Fruit fly (Drosophila melanogaster) whole organism, embryonic: ENCODE data around the gene bero.

Experiments used
- Abd-B ChIP-seq: fragments of 200-800 bp; sonication (Bioruptor generic); optimal IDR thresholded peaks from 2 replicates; lab custom pipeline; 2018; ENCODE audit warnings: missing biosample characterization, mild to moderate bottlenecking, missing genetic modification characterization, moderate library complexity
- Aef1 ChIP-seq: fragments of 200-800 bp; sonication (Bioruptor generic); IDR thresholded peaks from 3 replicates; pipeline ENCODE4 v1.3.6; 2022; ENCODE audit warnings: missing biosample characterization, missing genetic modification characterization
- Blimp-1 ChIP-seq: fragments of 200-800 bp; sonication (Bioruptor generic); optimal IDR thresholded peaks from 3 replicates; lab custom pipeline; 2018; ENCODE audit warnings: missing biosample characterization, missing genetic modification characterization, mild to moderate bottlenecking, moderate library complexity, missing genetic modification reagents
- CG10959 ChIP-seq: fragments of 200-800 bp; sonication (Bioruptor generic); IDR thresholded peaks from 2 replicates; pipeline ENCODE4 v1.3.6; 2022; ENCODE audit warnings: missing biosample characterization, missing genetic modification characterization
- CG11504 ChIP-seq: fragments of 200-800 bp; sonication (Bioruptor generic); optimal IDR thresholded peaks from 3 replicates; lab custom pipeline; 2019; ENCODE audit warnings: missing biosample characterization, mild to moderate bottlenecking, missing genetic modification characterization, moderate library complexity
- CG12942 ChIP-seq: fragments of 200-800 bp; sonication (Bioruptor generic); optimal IDR thresholded peaks from 3 replicates; lab custom pipeline; 2016; ENCODE audit warnings: missing biosample characterization, missing genetic modification characterization
- CG14965 ChIP-seq: fragments of 200-800 bp; sonication (Bioruptor generic); optimal IDR thresholded peaks from 2 replicates; lab custom pipeline; 2016; ENCODE audit warnings: missing biosample characterization, missing genetic modification characterization, borderline replicate concordance
- CG15601 ChIP-seq: fragments of 200-800 bp; sonication (Bioruptor generic); optimal IDR thresholded peaks from 3 replicates; lab custom pipeline; 2019; ENCODE audit warnings: missing biosample characterization, mild to moderate bottlenecking, missing genetic modification characterization, moderate library complexity
- CG16813 ChIP-seq: fragments of 200-800 bp; sonication (Bioruptor generic); IDR thresholded peaks from 3 replicates; pipeline ENCODE4 v1.3.6; 2022; ENCODE audit warnings: missing biosample characterization, missing genetic modification characterization; ENCODE audit not compliant: partially characterized antibody
- CG16815 ChIP-seq: fragments of 200-800 bp; sonication (Bioruptor generic); optimal IDR thresholded peaks from 3 replicates; lab custom pipeline; 2017; ENCODE audit warnings: missing biosample characterization, mild to moderate bottlenecking, missing genetic modification characterization
- CG2116 ChIP-seq: fragments of 200-800 bp; sonication (Bioruptor generic); optimal IDR thresholded peaks from 3 replicates; lab custom pipeline; 2018; ENCODE audit warnings: missing biosample characterization, mild to moderate bottlenecking, missing genetic modification characterization
- CG2202 ChIP-seq: fragments of 200-800 bp; sonication (Bioruptor generic); optimal IDR thresholded peaks from 2 replicates; lab custom pipeline; 2018; ENCODE audit warnings: missing biosample characterization, mild to moderate bottlenecking, missing genetic modification characterization
- CG3163 ChIP-seq: fragments of 200-800 bp; sonication (Bioruptor generic); optimal IDR thresholded peaks from 3 replicates; lab custom pipeline; 2016; ENCODE audit warnings: missing biosample characterization, missing genetic modification characterization
- CG3995 ChIP-seq: fragments of 200-800 bp; sonication (Bioruptor generic); optimal IDR thresholded peaks from 3 replicates; lab custom pipeline; 2016; ENCODE audit warnings: missing biosample characterization, missing genetic modification characterization
- CG4328 ChIP-seq: fragments of 200-800 bp; sonication (Bioruptor generic); optimal IDR thresholded peaks from 3 replicates; lab custom pipeline; 2017; ENCODE audit warnings: missing biosample characterization, missing genetic modification reagents, missing genetic modification characterization
- CG43689 ChIP-seq: fragments of 200-800 bp; sonication (Bioruptor generic); IDR thresholded peaks from 2 replicates; pipeline ENCODE4 v1.3.6; 2022; ENCODE audit warnings: missing biosample characterization, missing genetic modification characterization
- CG6175 ChIP-seq: fragments of 200-800 bp; sonication (Bioruptor generic); IDR thresholded peaks from 3 replicates; pipeline ENCODE4 v1.3.6; 2022; ENCODE audit warnings: missing biosample characterization, missing genetic modification characterization
- CG6254 ChIP-seq: fragments of 200-800 bp; sonication (Bioruptor generic); optimal IDR thresholded peaks from 3 replicates; lab custom pipeline; 2017; ENCODE audit warnings: mild to moderate bottlenecking, missing biosample characterization, missing genetic modification reagents, missing genetic modification characterization
- CG6813 ChIP-seq: fragments of 200-800 bp; sonication (Bioruptor generic); optimal IDR thresholded peaks from 2 replicates; lab custom pipeline; 2017; ENCODE audit warnings: missing biosample characterization, missing genetic modification characterization, mild to moderate bottlenecking, moderate library complexity, missing genetic modification reagents
- CG7556 ChIP-seq: fragments of 200-800 bp; sonication (Bioruptor generic); optimal IDR thresholded peaks from 2 replicates; lab custom pipeline; 2017; ENCODE audit warnings: missing biosample characterization, mild to moderate bottlenecking, missing genetic modification characterization
- Chrac-16 ChIP-seq: fragments of 200-800 bp; sonication (Bioruptor generic); optimal IDR thresholded peaks from 3 replicates; lab custom pipeline; 2016; ENCODE audit warnings: missing biosample characterization, missing genetic modification characterization
- Dek ChIP-seq: fragments of 200-800 bp; sonication (Bioruptor generic); optimal IDR thresholded peaks from 3 replicates; lab custom pipeline; 2019; ENCODE audit warnings: missing biosample characterization, mild to moderate bottlenecking, missing genetic modification characterization, moderate library complexity
- H15 ChIP-seq: fragments of 200-800 bp; sonication (Bioruptor generic); IDR thresholded peaks from 3 replicates; pipeline ENCODE4 v1.3.6; 2022; ENCODE audit warnings: missing biosample characterization, missing genetic modification characterization
- Hey ChIP-seq: fragments of 200-800 bp; sonication (Bioruptor generic); optimal IDR thresholded peaks from 3 replicates; lab custom pipeline; 2018; ENCODE audit warnings: missing biosample characterization, mild to moderate bottlenecking, missing genetic modification characterization
- Hr51 ChIP-seq, 2 experiments: fragments of 200-800 bp; sonication (Bioruptor generic); optimal IDR thresholded peaks; 2 replicates in 1 of 2; 3 replicates in 1 of 2; lab custom pipeline; 2016 to 2018; ENCODE audit warnings: missing biosample characterization in 2 of 2, missing genetic modification characterization in 2 of 2, mild to moderate bottlenecking in 1 of 2, moderate library complexity in 1 of 2
- Med ChIP-seq: fragments of 200-800 bp; sonication (Bioruptor generic); peaks from one replicate; lab custom pipeline; 2016; ENCODE audit warnings: missing biosample characterization, missing genetic modification characterization, mild to moderate bottlenecking, inconsistent platforms, moderate library complexity
- NFAT ChIP-seq: fragments of 200-800 bp; sonication (Bioruptor generic); IDR thresholded peaks from 2 replicates; pipeline ENCODE4 v1.3.6; 2022; ENCODE audit warnings: missing biosample characterization, missing genetic modification characterization
- PHDP ChIP-seq: fragments of 200-800 bp; sonication (Bioruptor generic); optimal IDR thresholded peaks from 3 replicates; lab custom pipeline; 2018; ENCODE audit warnings: missing biosample characterization, mild to moderate bottlenecking, missing genetic modification characterization, moderate library complexity
- Sry-β ChIP-seq: fragments of 200-800 bp; sonication (Bioruptor generic); optimal IDR thresholded peaks from 2 replicates; lab custom pipeline; 2018; ENCODE audit warnings: missing biosample characterization, mild to moderate bottlenecking, missing genetic modification characterization, moderate library complexity
- az2 ChIP-seq: fragments of 200-800 bp; sonication (Bioruptor generic); optimal IDR thresholded peaks from 3 replicates; lab custom pipeline; 2016; ENCODE audit warnings: missing biosample characterization, missing genetic modification characterization
- bsh ChIP-seq, 2 experiments: fragments of 200-800 bp; sonication (Bioruptor generic); optimal IDR thresholded peaks; 2 replicates each; lab custom pipeline; 2017 to 2018; ENCODE audit warnings: mild to moderate bottlenecking in 2 of 2, missing biosample characterization in 2 of 2, missing genetic modification characterization in 2 of 2, moderate library complexity in 1 of 2
- caup ChIP-seq: fragments of 200-800 bp; sonication (Bioruptor generic); optimal IDR thresholded peaks from 3 replicates; lab custom pipeline; 2017; ENCODE audit warnings: missing biosample characterization, mild to moderate bottlenecking, missing genetic modification characterization, moderate library complexity; ENCODE audit not compliant: severe bottlenecking
- ci ChIP-seq: fragments of 200-800 bp; sonication (Bioruptor generic); IDR thresholded peaks from 3 replicates; pipeline ENCODE4 v1.3.6; 2022; ENCODE audit warnings: missing biosample characterization, missing genetic modification characterization
- danr ChIP-seq: fragments of 200-800 bp; sonication (Bioruptor generic); IDR thresholded peaks from 2 replicates; pipeline ENCODE4 v1.3.6; 2022; ENCODE audit warnings: missing biosample characterization, missing genetic modification characterization
- dmrt11E ChIP-seq: fragments of 200-800 bp; sonication (Bioruptor generic); optimal IDR thresholded peaks from 3 replicates; lab custom pipeline; 2018; ENCODE audit warnings: missing biosample characterization, mild to moderate bottlenecking, missing genetic modification characterization, moderate library complexity
- dmrt99B ChIP-seq: fragments of 200-800 bp; sonication (Bioruptor generic); optimal IDR thresholded peaks from 2 replicates; lab custom pipeline; 2018; ENCODE audit warnings: missing biosample characterization, mild to moderate bottlenecking, missing genetic modification characterization, moderate library complexity
- ems ChIP-seq: fragments of 200-800 bp; sonication (Bioruptor generic); optimal IDR thresholded peaks from 3 replicates; lab custom pipeline; 2016; ENCODE audit warnings: missing biosample characterization, missing genetic modification characterization
- eve ChIP-seq, 2 experiments: fragments of >200 bp; optimal IDR thresholded peaks; 2 replicates each; lab custom pipeline; 2017; ENCODE audit warnings: missing biosample characterization in 2 of 2, missing genetic modification characterization in 2 of 2
- gfzf ChIP-seq: fragments of 200-800 bp; sonication (Bioruptor generic); optimal IDR thresholded peaks from 2 replicates; lab custom pipeline; 2016; ENCODE audit warnings: missing biosample characterization, mild to moderate bottlenecking, missing genetic modification characterization, moderate library complexity
- luna ChIP-seq: fragments of 200-800 bp; sonication (Bioruptor generic); optimal IDR thresholded peaks from 2 replicates; lab custom pipeline; 2016; ENCODE audit warnings: missing biosample characterization, missing genetic modification characterization
- schlank ChIP-seq: fragments of 200-800 bp; sonication (Bioruptor generic); optimal IDR thresholded peaks from 2 replicates; lab custom pipeline; 2018; ENCODE audit warnings: missing biosample characterization, mild to moderate bottlenecking, missing genetic modification characterization
- sens ChIP-seq: fragments of 200-800 bp; sonication (Bioruptor generic); peaks from one replicate; lab custom pipeline; 2016; ENCODE audit warnings: missing biosample characterization, missing genetic modification characterization
- sqz ChIP-seq: fragments of 200-800 bp; sonication (Bioruptor generic); optimal IDR thresholded peaks from 3 replicates; lab custom pipeline; 2018; ENCODE audit warnings: missing biosample characterization, mild to moderate bottlenecking, missing genetic modification characterization
- tap ChIP-seq: fragments of 200-800 bp; optimal IDR thresholded peaks from 3 replicates; lab custom pipeline; 2019; ENCODE audit warnings: missing biosample characterization, mild to moderate bottlenecking, missing genetic modification characterization, moderate library complexity
- toy ChIP-seq: fragments of 200-800 bp; sonication (Bioruptor generic); IDR thresholded peaks from 2 replicates; pipeline ENCODE4 v1.3.6; 2022; ENCODE audit warnings: missing biosample characterization, missing genetic modification characterization

bero gene

DNA sequence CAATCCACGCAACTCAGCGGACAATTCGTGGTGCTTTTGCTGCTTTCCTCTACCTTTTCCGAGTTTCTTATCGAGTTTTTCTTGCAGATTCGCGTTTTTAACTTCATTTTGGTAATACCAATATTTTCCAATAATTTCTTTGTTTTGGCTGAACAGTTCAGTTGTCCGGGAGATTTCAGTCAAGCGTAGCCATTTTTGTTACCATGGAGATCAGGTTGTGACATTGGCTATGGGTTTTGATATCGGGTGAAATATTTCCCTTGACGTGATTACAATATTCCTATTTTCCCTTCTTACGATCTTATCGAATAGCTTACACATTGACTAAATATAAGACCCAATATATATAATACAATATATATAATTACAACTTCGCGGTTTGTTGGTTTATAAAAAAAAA lies 23.0 kb upstream of the bero start, which contains the start of gene Oseg5 (continued):
- TF ChIP-seq Med (GFP tag; lab: Kevin White, UChicago) (peak; percentile 18), CG15601 (peak; percentile 67), CG14965 (GFP tag; lab: Kevin White, UChicago) (no peak)
- TF ChIP-seq, all 482 proteins: peak for 12

DNA sequence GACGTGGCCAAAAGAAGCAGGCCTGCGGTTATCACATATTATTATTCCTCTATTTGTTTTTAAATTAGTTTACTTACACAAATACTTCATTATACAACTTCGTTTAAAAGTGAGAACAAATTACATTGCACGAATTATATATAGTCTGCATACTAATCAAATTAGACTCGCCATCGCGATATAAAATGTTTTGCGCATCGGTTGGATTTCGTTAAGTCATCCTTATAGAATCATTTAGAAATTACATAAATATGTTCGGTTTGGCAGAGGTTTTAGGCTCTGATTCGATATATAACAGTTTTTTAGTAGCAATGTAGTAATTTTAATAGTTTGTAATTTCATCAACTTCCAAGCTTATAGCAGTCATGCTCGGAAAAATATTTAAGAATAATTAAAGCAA lies 20.6 kb upstream of the bero start, which contains the start of gene Spn38F:
TSS of gene Spn38F (minus strand) at position 101 of the 400 bp plus-strand sequence.
- no peak for TF ChIP-seq CG2116 (GFP tag; lab: Kevin White, UChicago)
- TF ChIP-seq gfzf = no peak
- no peak for TF ChIP-seq CG43689
- no peak for TF ChIP-seq Abd-B
- no peak for TF ChIP-seq Hey (tag; lab: Kevin White, UChicago)
- TF ChIP-seq, all 482 proteins: peak for 0

DNA sequence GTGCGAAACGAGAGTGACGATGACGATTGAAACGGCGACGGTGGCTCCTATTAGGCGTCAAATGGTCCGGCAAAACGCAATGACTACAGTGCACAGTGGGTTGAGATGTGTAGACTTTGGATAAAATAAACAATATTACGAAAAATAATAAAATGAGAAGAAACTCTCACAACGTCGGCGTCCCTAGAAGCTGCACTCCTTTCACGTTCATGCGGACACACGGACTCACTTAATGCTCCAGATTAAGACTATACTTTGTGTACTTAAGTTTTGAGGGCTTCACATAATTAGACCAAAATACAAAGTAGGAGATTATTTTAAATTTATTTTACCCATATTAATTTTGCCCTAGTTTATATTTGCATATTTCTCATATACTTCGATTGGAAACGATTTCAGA lies 18.5 kb upstream of the bero start:
- TF ChIP-seq CG6254 (peak; percentile 6), CG16813 (GFP tag; lab: Robert Waterston, UW) (no peak), dmrt99B (tag; lab: Kevin White, UChicago) (peak; percentile 35), eve (GFP tag; optimal IDR thresholded peaks at IDR 0.05; lab: Kevin White, UChicago) (no peak), Blimp-1 (GFP tag; lab: Kevin White, UChicago) (peak; percentile 26), Sry-β (GFP tag; lab: Kevin White, UChicago) (no peak), sens (GFP tag; lab: Kevin White, UChicago) (peak; percentile 16)
- TF ChIP-seq, all 482 proteins: peak for 4

DNA sequence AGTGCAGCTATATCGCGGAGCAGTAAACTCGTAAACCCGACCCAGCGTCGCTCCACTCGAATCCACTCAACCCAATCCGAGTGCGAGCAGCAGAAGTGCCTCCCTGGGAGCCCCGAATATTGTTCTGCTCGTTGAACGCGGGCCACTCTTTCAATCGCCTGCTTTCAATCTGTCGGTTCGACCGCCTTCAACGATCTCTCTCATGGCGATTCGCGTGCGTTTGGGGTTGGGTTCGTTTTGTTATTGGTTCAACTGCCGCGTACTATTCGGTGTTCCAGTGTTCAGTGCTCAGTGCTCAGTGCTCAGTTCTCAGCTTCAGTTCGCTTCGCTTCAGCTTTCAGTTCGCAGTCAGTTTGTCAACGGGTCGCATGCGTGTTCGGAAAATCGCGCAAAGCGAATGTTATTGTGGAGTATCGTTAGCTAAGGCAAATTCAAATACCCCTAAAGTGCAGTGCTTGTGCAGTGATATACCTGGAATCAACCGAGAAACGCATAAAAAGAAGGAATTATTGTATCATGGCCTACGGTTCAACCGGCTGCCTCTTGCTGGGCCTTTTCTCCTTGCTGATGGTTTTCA lies 17.9 kb upstream of the bero start, which contains the start of gene CG31676:
TSS of gene CG31676 (plus strand) at position 289 of the 577 bp plus-strand sequence.
- TF ChIP-seq caup (peak; percentile 56), CG7556 (GFP tag; lab: Kevin White, UChicago) (no peak), schlank (tag; lab: Kevin White, UChicago) (peak; percentile 52), bsh (GFP tag; optimal IDR thresholded peaks at IDR 0.05; lab: Kevin White, UChicago) (no peak), Dek (no peak), PHDP (tag; lab: Kevin White, UChicago) (peak; percentile 30), H15 (no peak), CG3995 (GFP tag; lab: Kevin White, UChicago) (no peak), ci (GFP tag; lab: Robert Waterston, UW) (peak; percentile 70), toy (no peak), tap (tag; lab: Kevin White, UChicago) (no peak), luna (GFP tag; lab: Kevin White, UChicago) (peak; percentile 46), CG4328 (GFP tag; lab: Kevin White, UChicago) (peak; percentile 16), Chrac-16 (GFP tag; lab: Kevin White, UChicago) (no peak), NFAT (no peak), CG12942 (GFP tag; lab: Kevin White, UChicago) (no peak), CG11504 (tag; lab: Kevin White, UChicago) (no peak), CG16815 (GFP tag; lab: Kevin White, UChicago) (no peak), dmrt11E (tag; lab: Kevin White, UChicago) (no peak), CG6175 (0 out of 3 replicates have a peak, but pooled peaks have one; percentile 23), CG2202 (tag; lab: Kevin White, UChicago) (no peak), danr (GFP tag; lab: Robert Waterston, UW) (no peak), CG3163 (no peak), Hr51 (GFP tag; optimal IDR thresholded peaks at IDR 0.05; lab: Kevin White, UChicago) (no peak), az2 (GFP tag; lab: Kevin White, UChicago) (no peak), CG6813 (peak; percentile 57), sqz (no peak), CG10959 (GFP tag; lab: Robert Waterston, UW) (no peak), ems (GFP tag; lab: Kevin White, UChicago) (no peak), Aef1 (GFP tag; lab: Robert Waterston, UW) (no peak)
